Worm (Caenorhabditis elegans): ENCODE results near the gene vem-1.

ce11 chrX:8086725-8087641, 1.4 kb downstream of the vem-1 start:
- TF ChIP-seq flt-1 (GFP tag; IDR thresholded peaks at IDR 0.05) (no peak), med-1 (GFP tag; optimal IDR thresholded peaks at IDR 0.05; ENCODE audit: insufficient read depth) (no peak), klf-2 (GFP tag; conservative IDR thresholded peaks at IDR 0.05) (no peak), cog-1 (tag; optimal IDR thresholded peaks at IDR 0.05) (no peak), ref-1 (GFP tag; conservative IDR thresholded peaks at IDR 0.05) (no peak), tab-1 (GFP tag; IDR thresholded peaks at IDR 0.05) (no peak)

All from whole organism, midembryonic.